Fruit fly (Drosophila melanogaster) whole organism, adult: Measurements from ENCODE around the gene S-Lap3.

Source experiments
- CG12768 ChIP-seq: fragments of 200-800 bp; sonication (Bioruptor generic); optimal IDR thresholded peaks from 2 replicates; lab custom pipeline; 2017; ENCODE audit warnings: missing biosample characterization, missing genetic modification characterization, mild to moderate bottlenecking, moderate library complexity, missing genetic modification reagents
- CG7101 ChIP-seq: fragments of 200-800 bp; sonication (Bioruptor generic); optimal IDR thresholded peaks from 2 replicates; lab custom pipeline; 2018; ENCODE audit warnings: missing biosample characterization, mild to moderate bottlenecking, missing genetic modification characterization, moderate library complexity
- bab1 ChIP-seq: fragments of 200-800 bp; sonication (Bioruptor generic); optimal IDR thresholded peaks from 3 replicates; lab custom pipeline; 2019; ENCODE audit warnings: missing biosample characterization, mild to moderate bottlenecking, missing genetic modification characterization, moderate library complexity

DNA sequence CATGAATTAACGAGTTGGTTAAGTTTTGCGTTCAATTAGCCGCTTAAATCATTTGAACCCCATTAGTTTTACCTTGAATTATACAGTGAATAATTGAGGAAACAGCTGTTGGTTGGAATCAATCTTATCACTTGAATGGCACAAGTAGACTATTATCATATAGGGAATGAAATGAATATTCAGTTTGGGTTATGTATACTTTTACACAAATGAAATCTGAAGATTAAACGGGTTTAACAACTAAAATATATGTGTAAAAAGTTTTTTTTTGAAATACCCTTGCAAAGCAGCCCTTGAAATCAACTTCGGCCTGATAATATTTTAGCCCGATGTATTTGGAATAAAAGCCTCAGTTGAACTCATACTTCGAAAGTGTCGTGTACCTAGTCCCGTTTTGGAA lies 25.6 kb downstream of the S-Lap3 start, which contains the start of gene S-Lap4:
- TF ChIP-seq CG7101 (no peak), CG12768 (GFP tag; lab: Kevin White, UChicago) (no peak), bab1 (GFP tag; lab: Kevin White, UChicago) (no peak)
